Worm (Caenorhabditis elegans) whole organism, L1 larva: ENCODE measurements around the gene sre-54.

Experiments
- Y116A8C.19 ChIP-seq: sonication (generic microtip); optimal IDR thresholded peaks from 2 replicates; lab custom pipeline; 2016; ENCODE audit warnings: missing compliant biosample characterization, missing genetic modification characterization, borderline replicate concordance
- efl-3 ChIP-seq: fragments of 200-800 bp; sonication (Bioruptor generic); optimal IDR thresholded peaks from 2 replicates; lab custom pipeline; 2018; ENCODE audit warnings: mild to moderate bottlenecking, missing genetic modification characterization, missing compliant biosample characterization
- pag-3 ChIP-seq: sonication (generic microtip); optimal IDR thresholded peaks from 2 replicates; lab custom pipeline; 2017; ENCODE audit warnings: missing genetic modification characterization, mild to moderate bottlenecking, missing compliant biosample characterization, antibody characterized with exemption, borderline replicate concordance; ENCODE audit not compliant: insufficient read depth

The sre-54 gene

DNA sequence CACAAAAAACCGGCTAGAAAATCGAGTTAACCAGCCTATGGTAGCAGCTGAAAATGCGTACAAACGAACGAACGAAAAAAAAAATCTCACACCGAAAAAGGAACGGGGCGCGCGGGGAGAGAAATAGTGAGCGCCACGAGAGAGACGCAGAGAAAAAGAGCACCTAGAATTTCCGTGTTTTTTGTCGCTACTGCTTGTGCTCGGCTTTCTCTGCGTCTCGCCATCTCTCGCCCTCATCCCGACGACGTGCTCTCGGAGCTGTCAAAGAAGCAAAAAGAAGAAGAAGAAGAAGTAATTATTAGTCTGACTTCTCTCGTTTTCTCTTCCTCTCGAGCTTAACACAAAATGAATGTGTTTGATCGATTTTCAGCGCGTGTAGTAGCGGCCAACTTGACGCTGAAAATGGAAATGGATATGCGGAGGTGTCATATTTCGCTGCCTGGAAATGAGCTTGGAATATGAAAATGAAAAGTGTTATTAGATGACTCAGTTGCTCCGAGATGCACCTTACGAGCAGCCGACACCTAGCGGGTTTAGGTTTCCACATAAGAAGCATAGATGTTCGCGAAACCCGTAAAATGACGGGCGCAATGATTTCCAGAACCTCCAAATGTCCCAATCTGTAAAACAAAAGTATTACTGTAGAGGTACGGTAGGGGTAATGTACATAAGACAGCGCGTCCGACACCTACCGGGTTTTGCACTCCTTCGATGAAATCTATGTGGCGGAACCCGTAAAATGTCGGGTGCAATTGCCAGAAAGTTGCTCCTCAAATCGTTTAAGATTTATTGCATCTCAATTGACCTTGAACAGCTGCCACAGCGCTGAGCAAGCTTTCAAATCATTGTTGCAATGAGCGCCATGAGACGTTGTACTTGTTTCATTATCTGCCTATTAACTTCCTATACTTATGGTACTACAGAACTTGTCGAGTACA is 50.2 kb downstream of the sre-54 start, which contains the start of gene btb-14 (continued):
- TF ChIP-seq pag-3 (tag; lab: Kevin White, UChicago) (no peak), Y116A8C.19 (no peak), efl-3 (GFP tag; lab: Kevin White, UChicago) (no peak)
